Worm (Caenorhabditis elegans) whole organism, late embryonic: ENCODE results near the gene C02E7.6.

Source experiments
- ama-1 ChIP-seq: fragments of 150-350 bp; optimal IDR thresholded peaks from 2 replicates; lab custom pipeline; 2014
- nfya-1 ChIP-seq: sonication (generic microtip); optimal IDR thresholded peaks from 2 replicates; lab custom pipeline; 2017; ENCODE audit warnings: missing genetic modification characterization, mild to moderate bottlenecking, missing compliant biosample characterization, antibody characterized with exemption, moderate library complexity
- pha-4 ChIP-seq: fragments of 150-350 bp; optimal IDR thresholded peaks from 2 replicates; lab custom pipeline; 2018; ENCODE audit warnings: missing biosample characterization, missing genetic modification reagents, missing genetic modification characterization
- pqm-1 ChIP-seq: sonication (generic microtip); optimal IDR thresholded peaks from 2 replicates; lab custom pipeline; 2016; ENCODE audit warnings: missing genetic modification characterization, missing compliant biosample characterization

ce11 chrV:4948635-4949034 is 29.6 kb downstream of the C02E7.6 start, which contains the start of gene str-209:
- TF ChIP-seq pha-4 (tag; lab: Kevin White, UChicago): no peak
- no peak for TF ChIP-seq pqm-1 (tag; lab: Kevin White, UChicago)
- no peak for TF ChIP-seq nfya-1
- TF ChIP-seq ama-1 (lab: Kevin White, UChicago): no peak
